Worm (Caenorhabditis elegans): ENCODE data around the gene ZC373.3.

The ZC373.3 gene

ce11 chrX:10051625-10052024 lies 8.7 kb upstream of the ZC373.3 start:
- TF ChIP-seq crh-2 (tag; optimal IDR thresholded peaks at IDR 0.05) (peak; percentile 76), lin-39 (tag; optimal IDR thresholded peaks at IDR 0.05) (no peak), alr-1 (tag; optimal IDR thresholded peaks at IDR 0.05) (no peak), nhr-11 (tag; optimal IDR thresholded peaks at IDR 0.05) (no peak), ztf-1 (GFP tag; conservative IDR thresholded peaks at IDR 0.05) (no peak), ceh-82 (tag; optimal IDR thresholded peaks at IDR 0.05) (no peak), ama-1 (optimal IDR thresholded peaks at IDR 0.05) (no peak), sma-9 (GFP tag; optimal IDR thresholded peaks at IDR 0.05) (peak; percentile 92), sma-9 (tag; optimal IDR thresholded peaks at IDR 0.05) (no peak), peb-1 (tag; optimal IDR thresholded peaks at IDR 0.05) (no peak), aly-2 (tag; optimal IDR thresholded peaks at IDR 0.05) (no peak), blmp-1 (tag; optimal IDR thresholded peaks at IDR 0.05; ENCODE audit: insufficient read depth) (peak; percentile 77), unc-55 (GFP tag; optimal IDR thresholded peaks at IDR 0.05) (no peak), snpc-4 (tag; optimal IDR thresholded peaks at IDR 0.05) (no peak), ztf-4 (tag; optimal IDR thresholded peaks at IDR 0.05) (no peak), ztf-11 (tag; optimal IDR thresholded peaks at IDR 0.05) (no peak), nhr-25 (tag; optimal IDR thresholded peaks at IDR 0.05) (peak; percentile 72), fos-1 (tag; optimal IDR thresholded peaks at IDR 0.05) (peak; percentile 70), nhr-10 (tag; optimal IDR thresholded peaks at IDR 0.05) (no peak), nhr-129 (tag; optimal IDR thresholded peaks at IDR 0.05) (peak; percentile 47), Y55F3AM.14 (GFP tag; optimal IDR thresholded peaks at IDR 0.05) (peak; percentile 28), mbf-1 (tag; optimal IDR thresholded peaks at IDR 0.05) (no peak), F13H6.1 (tag; optimal IDR thresholded peaks at IDR 0.05) (peak; percentile 73), mdl-1 (tag; optimal IDR thresholded peaks at IDR 0.05) (peak in 1 of 2 experiments; percentile 44), lin-11 (tag; optimal IDR thresholded peaks at IDR 0.05) (no peak), skn-1 (tag; optimal IDR thresholded peaks at IDR 0.05) (peak; percentile 4), ceh-16 (tag; optimal IDR thresholded peaks at IDR 0.05) (no peak), nhr-6 (tag; optimal IDR thresholded peaks at IDR 0.05) (no peak), sem-4 (tag; optimal IDR thresholded peaks at IDR 0.05) (no peak), nhr-21 (tag; optimal IDR thresholded peaks at IDR 0.05) (peak; percentile 59), dmd-4 (tag; optimal IDR thresholded peaks at IDR 0.05) (no peak), unc-39 (tag; optimal IDR thresholded peaks at IDR 0.05) (no peak), gmeb-1 (tag; optimal IDR thresholded peaks at IDR 0.05) (peak; percentile 26), nhr-77 (tag; optimal IDR thresholded peaks at IDR 0.05) (no peak), unc-62 (GFP tag; optimal IDR thresholded peaks at IDR 0.05) (no peak), egl-27 (tag; optimal IDR thresholded peaks at IDR 0.05) (no peak), nhr-237 (tag; optimal IDR thresholded peaks at IDR 0.05) (no peak), nhr-12 (tag; optimal IDR thresholded peaks at IDR 0.05) (no peak), elt-3 (tag; optimal IDR thresholded peaks at IDR 0.05) (no peak), ZK546.5 (tag; optimal IDR thresholded peaks at IDR 0.05) (no peak), lsy-2 (tag; optimal IDR thresholded peaks at IDR 0.05) (no peak), lin-13 (GFP tag; optimal IDR thresholded peaks at IDR 0.05) (no peak), nhr-23 (tag; optimal IDR thresholded peaks at IDR 0.05) (no peak), elt-1 (tag; optimal IDR thresholded peaks at IDR 0.05) (no peak), C34F6.9 (tag; optimal IDR thresholded peaks at IDR 0.05) (peak; percentile 33), zag-1 (tag; optimal IDR thresholded peaks at IDR 0.05) (no peak), sma-3 (GFP tag; optimal IDR thresholded peaks at IDR 0.05) (peak; percentile 88), R02D3.7 (tag; optimal IDR thresholded peaks at IDR 0.05) (no peak)

Data from whole organism, L2 larva.